Worm (Caenorhabditis elegans): ENCODE results near the gene K02E2.8.

- TF ChIP-seq lin-15B (tag; optimal IDR thresholded peaks at IDR 0.05) (no peak), aly-2 (tag; optimal IDR thresholded peaks at IDR 0.05) (no peak), tbx-2 (tag; optimal IDR thresholded peaks at IDR 0.05) (no peak), daf-12 (tag; optimal IDR thresholded peaks at IDR 0.05) (no peak), elt-2 (tag; optimal IDR thresholded peaks at IDR 0.05) (peak; percentile 79), sea-2 (GFP tag; optimal IDR thresholded peaks at IDR 0.05) (no peak), nhr-237 (tag; optimal IDR thresholded peaks at IDR 0.05) (no peak), unc-62 (GFP tag; optimal IDR thresholded peaks at IDR 0.05) (no peak), elt-3 (tag; optimal IDR thresholded peaks at IDR 0.05) (no peak), skn-1 (tag; optimal IDR thresholded peaks at IDR 0.05) (no peak)
Observed at ce11 chrV:20374484-20374883, 7.7 kb upstream of the K02E2.8 start.
